Worm (Caenorhabditis elegans): Measurements from ENCODE around the gene F01G10.9.

DNA sequence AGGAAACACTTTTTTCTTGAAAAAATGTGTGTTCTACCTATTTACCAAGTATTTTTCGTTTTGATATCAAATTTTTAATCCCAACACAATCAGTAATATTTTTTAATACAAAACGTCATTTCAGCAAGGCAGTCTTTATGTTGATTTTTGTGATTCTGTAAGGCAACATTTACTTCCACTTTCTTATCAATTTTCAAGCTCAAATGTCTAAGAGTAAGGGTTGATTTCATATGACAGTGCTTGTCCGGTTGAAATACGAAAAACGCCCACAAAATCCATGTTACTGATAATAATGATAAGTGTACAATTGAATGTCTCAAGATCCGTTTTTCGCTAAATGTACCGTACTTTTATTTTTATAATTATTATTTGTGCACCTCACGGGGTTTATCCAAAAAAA is 23.4 kb downstream of the F01G10.9 start:
- TF ChIP-seq nhr-12 (tag; optimal IDR thresholded peaks at IDR 0.05) (no peak), ama-1 (optimal IDR thresholded peaks at IDR 0.05) (no peak), unc-39 (tag; optimal IDR thresholded peaks at IDR 0.05) (no peak), ceh-16 (tag; optimal IDR thresholded peaks at IDR 0.05) (no peak), nfya-1 (tag; optimal IDR thresholded peaks at IDR 0.05; ENCODE audit: insufficient read depth) (no peak), elt-2 (tag; optimal IDR thresholded peaks at IDR 0.05) (peak; percentile 71), ceh-28 (tag; optimal IDR thresholded peaks at IDR 0.05) (no peak), nhr-76 (tag; optimal IDR thresholded peaks at IDR 0.05) (no peak), elt-3 (tag; optimal IDR thresholded peaks at IDR 0.05) (no peak), ceh-82 (tag; optimal IDR thresholded peaks at IDR 0.05) (no peak), unc-62 (GFP tag; optimal IDR thresholded peaks at IDR 0.05) (no peak), nhr-11 (tag; optimal IDR thresholded peaks at IDR 0.05) (no peak), ztf-11 (tag; optimal IDR thresholded peaks at IDR 0.05) (no peak), ZK546.5 (tag; optimal IDR thresholded peaks at IDR 0.05) (no peak)
